Fruit fly (Drosophila melanogaster) whole organism, prepupa: ENCODE measurements around the gene rt.

Experiments
- Blimp-1 ChIP-seq: fragments of 200-800 bp; sonication (Bioruptor generic); optimal IDR thresholded peaks from 3 replicates; lab custom pipeline; 2017; ENCODE audit warnings: missing biosample characterization, missing genetic modification characterization, mild to moderate bottlenecking, moderate library complexity, missing genetic modification reagents
- CG10669 ChIP-seq: fragments of 200-800 bp; sonication (Bioruptor generic); optimal IDR thresholded peaks from 3 replicates; lab custom pipeline; 2018; ENCODE audit warnings: missing biosample characterization, mild to moderate bottlenecking, missing genetic modification characterization, moderate library complexity
- CG11294 ChIP-seq: fragments of 200-800 bp; sonication (Bioruptor generic); IDR thresholded peaks from 2 replicates; pipeline ENCODE4 v1.3.6; 2022; ENCODE audit warnings: missing biosample characterization, missing genetic modification characterization
- CG11762 ChIP-seq: fragments of 200-800 bp; sonication (Bioruptor generic); optimal IDR thresholded peaks from 3 replicates; lab custom pipeline; 2016; ENCODE audit warnings: missing biosample characterization, missing genetic modification characterization; ENCODE audit not compliant: insufficient read depth
- CG11902 ChIP-seq: fragments of 200-800 bp; sonication (Bioruptor generic); optimal IDR thresholded peaks from 3 replicates; lab custom pipeline; 2016; ENCODE audit warnings: missing biosample characterization, missing genetic modification characterization
- CG15336 ChIP-seq: fragments of 200-800 bp; sonication (Bioruptor generic); IDR thresholded peaks from 2 replicates; pipeline ENCODE4 v1.3.6; 2022; ENCODE audit warnings: missing biosample characterization, missing genetic modification characterization
- CG16779 ChIP-seq: fragments of 200-800 bp; sonication (Bioruptor generic); optimal IDR thresholded peaks from 3 replicates; lab custom pipeline; 2017; ENCODE audit warnings: missing biosample characterization, mild to moderate bottlenecking, missing genetic modification characterization
- CG3032 ChIP-seq: fragments of 200-800 bp; optimal IDR thresholded peaks from 2 replicates; lab custom pipeline; 2019; ENCODE audit warnings: missing biosample characterization, mild to moderate bottlenecking, missing genetic modification characterization, moderate library complexity
- CG31627 ChIP-seq: fragments of 200-800 bp; sonication (Bioruptor generic); optimal IDR thresholded peaks from 3 replicates; lab custom pipeline; 2016; ENCODE audit warnings: missing biosample characterization, missing genetic modification characterization
- CG32006 ChIP-seq: fragments of 200-800 bp; sonication (Bioruptor generic); optimal IDR thresholded peaks from 3 replicates; lab custom pipeline; 2017; ENCODE audit warnings: missing biosample characterization, mild to moderate bottlenecking, missing genetic modification characterization
- CG34406 ChIP-seq: fragments of 200-800 bp; sonication (Bioruptor generic); optimal IDR thresholded peaks from 3 replicates; lab custom pipeline; 2016; ENCODE audit warnings: missing biosample characterization, missing genetic modification characterization
- CG3919 ChIP-seq: fragments of 200-800 bp; sonication (Bioruptor generic); optimal IDR thresholded peaks from 3 replicates; lab custom pipeline; 2016; ENCODE audit warnings: missing biosample characterization, missing genetic modification characterization
- CG4318 ChIP-seq: fragments of 200-800 bp; sonication (Bioruptor generic); optimal IDR thresholded peaks from 3 replicates; lab custom pipeline; 2017; ENCODE audit warnings: missing biosample characterization, mild to moderate bottlenecking, missing genetic modification characterization
- CG6276 ChIP-seq: fragments of 200-800 bp; sonication (Bioruptor generic); optimal IDR thresholded peaks from 2 replicates; lab custom pipeline; 2017; ENCODE audit warnings: missing biosample characterization, mild to moderate bottlenecking, missing genetic modification characterization
- CG6792 ChIP-seq: fragments of 200-800 bp; sonication (Bioruptor generic); optimal IDR thresholded peaks from 3 replicates; lab custom pipeline; 2016; ENCODE audit warnings: missing biosample characterization, missing genetic modification characterization
- CG6808 ChIP-seq: fragments of 200-800 bp; sonication (Bioruptor generic); optimal IDR thresholded peaks from 3 replicates; lab custom pipeline; 2017; ENCODE audit warnings: missing biosample characterization, missing genetic modification characterization, mild to moderate bottlenecking, moderate library complexity, missing genetic modification reagents
- CG6854 ChIP-seq: fragments of 200-800 bp; sonication (Bioruptor generic); optimal IDR thresholded peaks from 2 replicates; lab custom pipeline; 2017; ENCODE audit warnings: missing biosample characterization, mild to moderate bottlenecking, missing genetic modification characterization
- CG8119 ChIP-seq: fragments of 200-800 bp; sonication (Bioruptor generic); IDR thresholded peaks from 3 replicates; pipeline ENCODE4 v1.3.6; 2022; ENCODE audit warnings: missing biosample characterization, missing genetic modification characterization
- CG8319 ChIP-seq: fragments of 200-800 bp; sonication (Bioruptor generic); optimal IDR thresholded peaks from 3 replicates; lab custom pipeline; 2016; ENCODE audit warnings: missing biosample characterization, missing genetic modification characterization
- CG8632 ChIP-seq: fragments of 200-800 bp; sonication (Bioruptor generic); optimal IDR thresholded peaks from 3 replicates; lab custom pipeline; 2016; ENCODE audit warnings: missing biosample characterization, missing genetic modification characterization
- Eip75B ChIP-seq: fragments of 200-800 bp; sonication (Bioruptor generic); optimal IDR thresholded peaks from 3 replicates; lab custom pipeline; 2016; ENCODE audit warnings: missing biosample characterization, missing genetic modification characterization
- Gug ChIP-seq: fragments of 200-800 bp; sonication (Bioruptor generic); IDR thresholded peaks from 2 replicates; pipeline ENCODE4 v1.3.6; 2022; ENCODE audit warnings: missing biosample characterization, missing genetic modification characterization
- Hr38 ChIP-seq: sonication (Bioruptor generic); optimal IDR thresholded peaks from 2 replicates; lab custom pipeline; 2016; ENCODE audit warnings: missing biosample characterization, missing genetic modification characterization
- Hr4 ChIP-seq: fragments of 200-800 bp; sonication (Bioruptor generic); optimal IDR thresholded peaks from 3 replicates; lab custom pipeline; 2016; ENCODE audit warnings: missing biosample characterization, missing genetic modification characterization
- Lpt ChIP-seq: fragments of 200-800 bp; sonication (Bioruptor generic); optimal IDR thresholded peaks from 3 replicates; lab custom pipeline; 2016; ENCODE audit warnings: missing biosample characterization, missing genetic modification characterization
- Met ChIP-seq: fragments of 200-800 bp; sonication (Bioruptor generic); optimal IDR thresholded peaks from 3 replicates; lab custom pipeline; 2016; ENCODE audit warnings: missing biosample characterization, missing genetic modification characterization
- OdsH ChIP-seq: fragments of 200-800 bp; sonication (Bioruptor generic); optimal IDR thresholded peaks from 3 replicates; lab custom pipeline; 2016; ENCODE audit warnings: missing biosample characterization, missing genetic modification characterization
- Sox102F ChIP-seq: fragments of 200-800 bp; sonication (Bioruptor generic); optimal IDR thresholded peaks from 2 replicates; lab custom pipeline; 2016; ENCODE audit warnings: missing biosample characterization, mild to moderate bottlenecking, missing genetic modification characterization
- Sox14 ChIP-seq: fragments of 200-800 bp; sonication (Bioruptor generic); optimal IDR thresholded peaks from 3 replicates; lab custom pipeline; 2016; ENCODE audit warnings: missing biosample characterization, missing genetic modification characterization
- Sox15 ChIP-seq: fragments of 200-800 bp; sonication (Bioruptor generic); optimal IDR thresholded peaks from 3 replicates; lab custom pipeline; 2016; ENCODE audit warnings: missing biosample characterization, missing genetic modification characterization
- achi ChIP-seq: fragments of 200-800 bp; sonication (Bioruptor generic); optimal IDR thresholded peaks from 3 replicates; lab custom pipeline; 2016; ENCODE audit warnings: missing biosample characterization, missing genetic modification characterization
- acj6 ChIP-seq: fragments of 200-800 bp; sonication (Bioruptor generic); optimal IDR thresholded peaks from 3 replicates; lab custom pipeline; 2016; ENCODE audit warnings: missing biosample characterization, missing genetic modification characterization
- dac ChIP-seq: fragments of 200-800 bp; sonication (Bioruptor generic); optimal IDR thresholded peaks from 2 replicates; lab custom pipeline; 2017; ENCODE audit warnings: missing biosample characterization, mild to moderate bottlenecking, missing genetic modification characterization
- dsx ChIP-seq: fragments of 200-800 bp; optimal IDR thresholded peaks from 3 replicates; lab custom pipeline; 2019; ENCODE audit warnings: missing biosample characterization, mild to moderate bottlenecking, missing genetic modification characterization, moderate library complexity; ENCODE audit not compliant: poor library complexity, severe bottlenecking
- eg ChIP-seq: fragments of 200-800 bp; sonication (Bioruptor generic); IDR thresholded peaks from 3 replicates; pipeline ENCODE4 v1.3.6; 2022; ENCODE audit warnings: missing biosample characterization, missing genetic modification characterization
- esn ChIP-seq: fragments of 200-800 bp; sonication (Bioruptor generic); optimal IDR thresholded peaks from 2 replicates; lab custom pipeline; 2016; ENCODE audit warnings: missing biosample characterization, mild to moderate bottlenecking, missing genetic modification characterization, moderate library complexity
- fd85E ChIP-seq: fragments of 200-800 bp; sonication (Bioruptor generic); optimal IDR thresholded peaks from 3 replicates; lab custom pipeline; 2016; ENCODE audit warnings: missing biosample characterization, missing genetic modification characterization
- fkh ChIP-seq: fragments of 200-800 bp; sonication (Bioruptor generic); optimal IDR thresholded peaks from 3 replicates; lab custom pipeline; 2017; ENCODE audit warnings: missing biosample characterization, mild to moderate bottlenecking, missing genetic modification characterization, moderate library complexity
- lz ChIP-seq: fragments of 200-800 bp; sonication (Bioruptor generic); optimal IDR thresholded peaks from 3 replicates; lab custom pipeline; 2016; ENCODE audit warnings: missing biosample characterization, missing genetic modification characterization
- net ChIP-seq: fragments of 200-800 bp; sonication (Bioruptor generic); optimal IDR thresholded peaks from 3 replicates; lab custom pipeline; 2016; ENCODE audit warnings: missing biosample characterization, missing genetic modification characterization
- pdm3 ChIP-seq: fragments of 200-800 bp; sonication (Bioruptor generic); optimal IDR thresholded peaks from 3 replicates; lab custom pipeline; 2016; ENCODE audit warnings: missing biosample characterization, missing genetic modification characterization
- salr ChIP-seq, 2 experiments: fragments of 200-800 bp; sonication (Bioruptor generic); optimal IDR thresholded peaks; 3 replicates each; lab custom pipeline; 2016 to 2018; ENCODE audit warnings: missing biosample characterization in 2 of 2, missing genetic modification characterization in 2 of 2, mild to moderate bottlenecking in 1 of 2
- ss ChIP-seq, 2 experiments: fragments of 200-800 bp; sonication (Bioruptor generic); optimal IDR thresholded peaks; 2 replicates in 1 of 2; 3 replicates in 1 of 2; lab custom pipeline; 2017 to 2018; ENCODE audit warnings: mild to moderate bottlenecking in 2 of 2, missing biosample characterization in 2 of 2, missing genetic modification characterization in 2 of 2, moderate library complexity in 1 of 2
- topi ChIP-seq: fragments of 200-800 bp; sonication (Bioruptor generic); optimal IDR thresholded peaks from 3 replicates; lab custom pipeline; 2016; ENCODE audit warnings: missing biosample characterization, missing genetic modification characterization
- vri ChIP-seq: fragments of 200-800 bp; sonication (Bioruptor generic); optimal IDR thresholded peaks from 3 replicates; lab custom pipeline; 2016; ENCODE audit warnings: missing biosample characterization, mild to moderate bottlenecking, missing genetic modification characterization

rt gene

DNA sequence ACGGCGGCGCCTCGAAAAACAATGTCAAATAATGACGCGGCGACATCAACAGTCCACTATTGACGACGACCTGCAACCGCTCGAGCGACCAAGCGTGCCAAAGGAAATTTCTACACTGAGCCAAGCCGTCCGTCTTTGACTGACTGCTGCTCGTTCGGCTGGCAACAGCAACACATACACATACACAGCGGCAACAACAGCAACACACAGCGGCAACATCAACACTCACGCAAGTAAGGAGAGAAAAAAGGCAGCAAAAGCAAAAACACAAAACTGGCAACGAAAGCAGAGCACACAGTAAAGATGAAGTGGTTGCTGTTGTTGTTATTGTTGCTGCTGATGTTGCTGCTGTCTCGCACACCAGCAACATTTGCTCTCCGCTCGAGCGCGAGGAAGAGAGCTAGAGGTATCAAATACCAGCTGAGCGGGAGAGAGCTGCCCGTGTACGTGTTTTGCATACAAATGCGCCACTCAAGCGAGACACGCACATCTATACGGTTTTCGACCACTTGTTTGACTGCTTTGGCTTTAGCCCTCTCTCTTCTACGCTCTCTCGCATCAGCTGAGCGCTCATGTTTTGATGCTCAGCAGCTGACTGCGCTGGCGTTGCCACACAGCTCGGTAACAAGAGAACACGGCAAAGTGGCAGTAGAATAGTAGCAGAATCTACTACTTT is 34.4 kb downstream of the rt start (continued):
- TF ChIP-seq CG15336 (GFP tag; lab: Robert Waterston, UW): peak; percentile 59
- TF ChIP-seq CG6792 (GFP tag; lab: Kevin White, UChicago): peak; percentile 25
- TF ChIP-seq pdm3 (GFP tag; lab: Kevin White, UChicago): peak; percentile 15
- TF ChIP-seq achi (GFP tag; lab: Kevin White, UChicago): peak; percentile 26
- TF ChIP-seq topi (GFP tag; lab: Kevin White, UChicago): peak; percentile 23
- peak; percentile 11 for TF ChIP-seq dac
- peak; percentile 66; the same call in 2 of the 3 replicates for TF ChIP-seq eg (GFP tag; lab: Robert Waterston, UW)
- TF ChIP-seq CG3032 (tag; lab: Kevin White, UChicago): peak; percentile 27
- no peak for TF ChIP-seq OdsH (GFP tag; lab: Kevin White, UChicago)
- TF ChIP-seq Sox102F: peak; percentile 68
- TF ChIP-seq fd85E (GFP tag; lab: Kevin White, UChicago): peak; percentile 65
- peak; percentile 28 for TF ChIP-seq Met (GFP tag; lab: Kevin White, UChicago)
- peak; percentile 81 for TF ChIP-seq net (GFP tag; lab: Kevin White, UChicago)
- peak; percentile 77 for TF ChIP-seq CG3919 (GFP tag; lab: Kevin White, UChicago)
- TF ChIP-seq ss (GFP tag; optimal IDR thresholded peaks at IDR 0.05; lab: Kevin White, UChicago): peak; percentile 87 to 96
- TF ChIP-seq Lpt: peak; percentile 82
- TF ChIP-seq CG8632 (GFP tag; lab: Kevin White, UChicago): peak; percentile 20

DNA sequence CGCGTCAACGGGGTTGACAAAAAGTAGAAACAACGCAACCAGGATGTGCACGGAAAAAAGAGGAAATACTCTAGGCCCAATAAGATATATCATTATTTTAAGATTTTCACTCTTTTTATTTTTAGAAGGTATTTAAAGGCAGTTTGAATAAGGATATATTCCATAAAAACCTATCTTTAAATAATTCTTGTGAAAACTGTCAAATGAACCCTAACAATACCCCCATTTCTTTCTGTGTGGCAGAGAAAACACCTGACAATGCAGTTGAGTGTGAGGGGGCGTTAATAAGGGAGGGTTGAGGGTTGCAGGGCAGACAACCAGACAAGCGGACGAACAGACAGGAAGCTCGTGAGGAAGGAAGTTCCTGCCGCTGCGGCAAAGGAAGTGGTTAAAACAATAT is 35.6 kb downstream of the rt start:
- TF ChIP-seq CG34406 (GFP tag; lab: Kevin White, UChicago) (peak; percentile 51), CG16779 (tag; lab: Kevin White, UChicago) (no peak), achi (GFP tag; lab: Kevin White, UChicago) (peak; percentile 51), Hr4 (GFP tag; lab: Kevin White, UChicago) (peak; percentile 72), fd85E (GFP tag; lab: Kevin White, UChicago) (no peak), CG6276 (peak; percentile 56), fkh (no peak), CG11762 (GFP tag; lab: Kevin White, UChicago) (peak; percentile 33), CG8119 (GFP tag; lab: Robert Waterston, UW) (peak; percentile 68), topi (GFP tag; lab: Kevin White, UChicago) (peak; percentile 63), vri (GFP tag; lab: Kevin White, UChicago) (no peak), Gug (GFP tag; lab: Robert Waterston, UW) (peak; percentile 53), CG11294 (GFP tag; lab: Robert Waterston, UW) (no peak), Hr38 (GFP tag; lab: Kevin White, UChicago) (no peak), CG8632 (GFP tag; lab: Kevin White, UChicago) (peak; percentile 48), CG8319 (no peak), Sox15 (GFP tag; lab: Kevin White, UChicago) (peak; percentile 16), CG6792 (GFP tag; lab: Kevin White, UChicago) (peak; percentile 44), CG32006 (peak; percentile 78), ss (GFP tag; optimal IDR thresholded peaks at IDR 0.05; lab: Kevin White, UChicago) (peak; percentile 21 to 64), pdm3 (GFP tag; lab: Kevin White, UChicago) (peak; percentile 59), Sox102F (peak; percentile 43), dsx (peak; percentile 51), dac (peak; percentile 34), CG31627 (peak; percentile 53), Sox14 (peak; percentile 53), Eip75B (GFP tag; lab: Kevin White, UChicago) (peak; percentile 62), eg (GFP tag; lab: Robert Waterston, UW) (peak; percentile 81), lz (GFP tag; lab: Kevin White, UChicago) (peak; percentile 47), Blimp-1 (GFP tag; lab: Kevin White, UChicago) (no peak), acj6 (GFP tag; lab: Kevin White, UChicago) (peak; percentile 47), CG6808 (GFP tag; lab: Kevin White, UChicago) (peak; percentile 58), CG10669 (GFP tag; lab: Kevin White, UChicago) (peak; percentile 70), salr (GFP tag; optimal IDR thresholded peaks at IDR 0.05; lab: Kevin White, UChicago) (peak; percentile 33 to 34), CG11902 (GFP tag; lab: Kevin White, UChicago) (peak; percentile 10), CG15336 (GFP tag; lab: Robert Waterston, UW) (peak; percentile 76), CG3032 (tag; lab: Kevin White, UChicago) (peak; percentile 50), OdsH (GFP tag; lab: Kevin White, UChicago) (peak; percentile 51), CG4318 (GFP tag; lab: Kevin White, UChicago) (peak; percentile 47), CG6854 (no peak), esn (GFP tag; lab: Kevin White, UChicago) (peak; percentile 57), net (GFP tag; lab: Kevin White, UChicago) (peak; percentile 63)
